Fruit fly (Drosophila melanogaster) whole organism, embryonic: ENCODE data around the gene SoYb.
A peak's percentile ranks its signal among the peaks of the same experiment; 100 is the strongest.

Experiments used
- Awh ChIP-seq: fragments of 200-800 bp; sonication (Bioruptor generic); IDR thresholded peaks from 2 replicates; pipeline ENCODE4, ENCODE4 v1.3.6; 2022; ENCODE audit warnings: missing biosample characterization, missing genetic modification characterization
- Bgb ChIP-seq: fragments of 200-800 bp; sonication (Bioruptor generic); IDR thresholded peaks from 2 replicates; pipeline ENCODE4 v1.3.6; 2022; ENCODE audit warnings: missing biosample characterization, missing genetic modification characterization; ENCODE audit not compliant: partially characterized antibody
- CG12659 ChIP-seq: fragments of 200-800 bp; sonication (Bioruptor generic); optimal IDR thresholded peaks from 3 replicates; lab custom pipeline; 2017; ENCODE audit warnings: mild to moderate bottlenecking, missing biosample characterization, missing genetic modification reagents, missing genetic modification characterization
- CG13624 ChIP-seq: fragments of 200-800 bp; sonication (Bioruptor generic); optimal IDR thresholded peaks from 2 replicates; lab custom pipeline; 2016; ENCODE audit warnings: missing biosample characterization, missing genetic modification characterization
- CG14014 ChIP-seq: fragments of 200-800 bp; sonication (Bioruptor generic); IDR thresholded peaks from 2 replicates; pipeline ENCODE4 v1.3.6; 2022; ENCODE audit warnings: missing biosample characterization, missing genetic modification characterization
- CG17802 ChIP-seq: fragments of 200-800 bp; sonication (Bioruptor generic); optimal IDR thresholded peaks from 2 replicates; lab custom pipeline; 2018; ENCODE audit warnings: missing biosample characterization, mild to moderate bottlenecking, missing genetic modification characterization, moderate library complexity
- CG17829 ChIP-seq: fragments of 200-800 bp; optimal IDR thresholded peaks from 2 replicates; lab custom pipeline; 2019; ENCODE audit warnings: missing biosample characterization, mild to moderate bottlenecking, missing genetic modification characterization, moderate library complexity
- CG2889 ChIP-seq: fragments of 200-800 bp; sonication (Bioruptor generic); IDR thresholded peaks from 3 replicates; pipeline ENCODE4 v1.3.6; 2022; ENCODE audit warnings: missing biosample characterization, missing genetic modification characterization
- CG31441 ChIP-seq: fragments of 200-800 bp; sonication (Bioruptor generic); IDR thresholded peaks from 2 replicates; pipeline ENCODE4 v1.3.6; 2022; ENCODE audit warnings: missing biosample characterization, missing genetic modification characterization
- CG32767 ChIP-seq: fragments of 200-800 bp; sonication (Bioruptor generic); IDR thresholded peaks from 2 replicates; pipeline ENCODE4 v1.3.6; 2022; ENCODE audit warnings: missing biosample characterization, missing genetic modification characterization
- CG3847 ChIP-seq: fragments of 200-800 bp; sonication (Bioruptor generic); IDR thresholded peaks from 2 replicates; pipeline ENCODE4 v1.3.6; 2022; ENCODE audit warnings: missing biosample characterization, missing genetic modification characterization
- CG4404 ChIP-seq: fragments of 200-800 bp; sonication (Bioruptor generic); IDR thresholded peaks from 2 replicates; pipeline ENCODE4 v1.3.6; 2022; ENCODE audit warnings: missing biosample characterization, missing genetic modification characterization
- CG5180 ChIP-seq: fragments of 200-800 bp; sonication (Bioruptor generic); optimal IDR thresholded peaks from 3 replicates; lab custom pipeline; 2017; ENCODE audit warnings: missing biosample characterization, missing genetic modification characterization, mild to moderate bottlenecking, moderate library complexity, missing genetic modification reagents
- CG5245 ChIP-seq: fragments of 200-800 bp; sonication (Bioruptor generic); optimal IDR thresholded peaks from 3 replicates; lab custom pipeline; 2016; ENCODE audit warnings: missing biosample characterization, missing genetic modification characterization
- CG8388 ChIP-seq: fragments of 200-800 bp; sonication (Bioruptor generic); optimal IDR thresholded peaks from 2 replicates; lab custom pipeline; 2019; ENCODE audit warnings: missing biosample characterization, mild to moderate bottlenecking, missing genetic modification characterization, moderate library complexity
- CG8765 ChIP-seq: fragments of 200-800 bp; sonication (Bioruptor generic); IDR thresholded peaks from 2 replicates; pipeline ENCODE4 v1.3.6; 2022; ENCODE audit warnings: missing biosample characterization, missing genetic modification characterization
- CG9215 ChIP-seq: fragments of 200-800 bp; sonication (Bioruptor generic); IDR thresholded peaks from 2 replicates; pipeline ENCODE4 v1.3.6; 2022; ENCODE audit warnings: missing biosample characterization, missing genetic modification characterization
- CG9727 ChIP-seq: fragments of 200-800 bp; sonication (Bioruptor generic); optimal IDR thresholded peaks from 3 replicates; lab custom pipeline; 2017; ENCODE audit warnings: missing biosample characterization, mild to moderate bottlenecking, missing genetic modification characterization
- CG9817 ChIP-seq: fragments of 200-800 bp; sonication (Bioruptor generic); optimal IDR thresholded peaks from 2 replicates; lab custom pipeline; 2018; ENCODE audit warnings: missing biosample characterization, mild to moderate bottlenecking, missing genetic modification characterization, moderate library complexity
- H15 ChIP-seq: fragments of 200-800 bp; sonication (Bioruptor generic); IDR thresholded peaks from 3 replicates; pipeline ENCODE4 v1.3.6; 2022; ENCODE audit warnings: missing biosample characterization, missing genetic modification characterization
- HLH54F ChIP-seq: fragments of 200-800 bp; sonication (Bioruptor generic); optimal IDR thresholded peaks from 3 replicates; lab custom pipeline; 2016; ENCODE audit warnings: missing biosample characterization, missing genetic modification characterization
- Hey ChIP-seq: fragments of 200-800 bp; sonication (Bioruptor generic); optimal IDR thresholded peaks from 3 replicates; lab custom pipeline; 2018; ENCODE audit warnings: missing biosample characterization, mild to moderate bottlenecking, missing genetic modification characterization
- Hr3 ChIP-seq: fragments of 200-800 bp; sonication (Bioruptor generic); optimal IDR thresholded peaks from 3 replicates; lab custom pipeline; 2016; ENCODE audit warnings: missing biosample characterization, missing genetic modification characterization
- Hr39 ChIP-seq: fragments of >200 bp; optimal IDR thresholded peaks from 2 replicates; lab custom pipeline; 2017
- Lpt ChIP-seq: fragments of >200 bp; optimal IDR thresholded peaks from 2 replicates; lab custom pipeline; 2018; ENCODE audit warnings: missing biosample characterization, missing genetic modification characterization
- Nf-YB ChIP-seq: fragments of 200-800 bp; sonication (Bioruptor generic); optimal IDR thresholded peaks from 3 replicates; lab custom pipeline; 2019; ENCODE audit warnings: missing biosample characterization, mild to moderate bottlenecking, missing genetic modification characterization, moderate library complexity
- Rfx ChIP-seq: fragments of 200-800 bp; sonication (Bioruptor generic); IDR thresholded peaks from 2 replicates; pipeline ENCODE4 v1.3.6; 2022; ENCODE audit warnings: missing biosample characterization, missing genetic modification characterization
- TFAM ChIP-seq: fragments of 200-800 bp; sonication (Bioruptor generic); optimal IDR thresholded peaks from 2 replicates; lab custom pipeline; 2017; ENCODE audit warnings: missing biosample characterization, missing genetic modification characterization, inconsistent platforms
- Vsx1 ChIP-seq: fragments of 200-800 bp; sonication (Bioruptor generic); optimal IDR thresholded peaks from 2 replicates; lab custom pipeline; 2017; ENCODE audit warnings: missing biosample characterization, mild to moderate bottlenecking, missing genetic modification characterization, missing genetic modification reagents
- amos ChIP-seq: fragments of 200-800 bp; sonication (Bioruptor generic); IDR thresholded peaks from 2 replicates; pipeline ENCODE4 v1.3.6; 2022; ENCODE audit warnings: missing biosample characterization, missing genetic modification characterization; ENCODE audit not compliant: partially characterized antibody
- dati ChIP-seq: fragments of 200-800 bp; sonication (Bioruptor generic); IDR thresholded peaks from 2 replicates; pipeline ENCODE4 v1.3.6; 2022; ENCODE audit warnings: missing biosample characterization, missing genetic modification characterization
- dpn ChIP-seq, 2 experiments: fragments of 200-800 bp; sonication (Bioruptor generic); optimal IDR thresholded peaks; 3 replicates each; lab custom pipeline; 2016; ENCODE audit warnings: missing biosample characterization in 2 of 2, missing genetic modification characterization in 2 of 2
- hb ChIP-seq: fragments of 200-800 bp; sonication (Bioruptor generic); IDR thresholded peaks from 3 replicates; pipeline ENCODE4 v1.3.6; 2022; ENCODE audit warnings: missing biosample characterization, missing genetic modification characterization; ENCODE audit not compliant: partially characterized antibody
- jigr1 ChIP-seq: fragments of 200-800 bp; sonication (Bioruptor generic); IDR thresholded peaks from 3 replicates; pipeline ENCODE4 v1.3.6; 2022; ENCODE audit warnings: missing biosample characterization, missing genetic modification characterization
- lola ChIP-seq, 3 experiments: fragments of >200 bp in 2 of 3; fragments of 200-800 bp in 1 of 3; sonication (Bioruptor generic) in 1 of 3; optimal IDR thresholded peaks; 2 replicates each; lab custom pipeline; 2017 to 2019; ENCODE audit warnings: missing biosample characterization in 3 of 3, missing genetic modification characterization in 3 of 3, mild to moderate bottlenecking in 1 of 3, moderate library complexity in 1 of 3
- mam ChIP-seq: fragments of 200-800 bp; sonication (Bioruptor generic); optimal IDR thresholded peaks from 3 replicates; lab custom pipeline; 2016; ENCODE audit warnings: missing biosample characterization, missing genetic modification characterization
- oc ChIP-seq: fragments of 200-800 bp; sonication (Bioruptor generic); optimal IDR thresholded peaks from 2 replicates; lab custom pipeline; 2018; ENCODE audit warnings: missing biosample characterization, mild to moderate bottlenecking, missing genetic modification characterization, moderate library complexity
- org-1 ChIP-seq: fragments of 200-800 bp; sonication (Bioruptor generic); optimal IDR thresholded peaks from 2 replicates; lab custom pipeline; 2017; ENCODE audit warnings: missing biosample characterization, missing genetic modification characterization
- pan ChIP-seq, 4 experiments: fragments of >200 bp in 3 of 4; fragments of 200-800 bp in 1 of 4; sonication (Bioruptor generic) in 1 of 4; optimal IDR thresholded peaks in 3 of 4; IDR thresholded peaks in 1 of 4; 2 replicates each; pipeline versions ENCODE4 v1.3.6 to Lab custom; 2017 to 2022; ENCODE audit warnings: missing biosample characterization in 2 of 4, missing genetic modification characterization in 2 of 4, mixed read lengths in 1 of 4
- pb ChIP-seq: fragments of 200-800 bp; sonication (Bioruptor generic); optimal IDR thresholded peaks from 3 replicates; lab custom pipeline; 2016; ENCODE audit warnings: missing biosample characterization, missing genetic modification characterization
- pum ChIP-seq: fragments of 200-800 bp; sonication (Bioruptor generic); optimal IDR thresholded peaks from 2 replicates; lab custom pipeline; 2016; ENCODE audit warnings: missing biosample characterization, missing genetic modification characterization
- schlank ChIP-seq: fragments of 200-800 bp; sonication (Bioruptor generic); optimal IDR thresholded peaks from 2 replicates; lab custom pipeline; 2018; ENCODE audit warnings: missing biosample characterization, mild to moderate bottlenecking, missing genetic modification characterization
- sd ChIP-seq: fragments of 200-800 bp; sonication (Bioruptor generic); optimal IDR thresholded peaks from 3 replicates; lab custom pipeline; 2018; ENCODE audit warnings: missing biosample characterization, mild to moderate bottlenecking, missing genetic modification characterization, moderate library complexity
- shn ChIP-seq: fragments of 200-800 bp; sonication (Bioruptor generic); optimal IDR thresholded peaks from 3 replicates; lab custom pipeline; 2016; ENCODE audit warnings: missing biosample characterization, missing genetic modification characterization
- so ChIP-seq: fragments of 200-800 bp; sonication (Bioruptor generic); IDR thresholded peaks from 3 replicates; pipeline ENCODE4 v1.3.6; 2022; ENCODE audit warnings: missing biosample characterization, missing genetic modification characterization
- tio ChIP-seq: fragments of 200-800 bp; sonication (Bioruptor generic); optimal IDR thresholded peaks from 2 replicates; lab custom pipeline; 2017; ENCODE audit warnings: missing biosample characterization, missing genetic modification characterization, inconsistent platforms
- trem ChIP-seq: fragments of 200-800 bp; optimal IDR thresholded peaks from 3 replicates; lab custom pipeline; 2019; ENCODE audit warnings: missing biosample characterization, mild to moderate bottlenecking, missing genetic modification characterization, moderate library complexity
- usp ChIP-seq: fragments of >200 bp; optimal IDR thresholded peaks from 2 replicates; lab custom pipeline; 2017; ENCODE audit warnings: missing biosample characterization, missing genetic modification characterization
- z ChIP-seq: fragments of 200-800 bp; sonication (Bioruptor generic); IDR thresholded peaks from 3 replicates; pipeline ENCODE4 v1.3.6; 2022; ENCODE audit warnings: missing biosample characterization, missing genetic modification characterization

SoYb gene

DNA sequence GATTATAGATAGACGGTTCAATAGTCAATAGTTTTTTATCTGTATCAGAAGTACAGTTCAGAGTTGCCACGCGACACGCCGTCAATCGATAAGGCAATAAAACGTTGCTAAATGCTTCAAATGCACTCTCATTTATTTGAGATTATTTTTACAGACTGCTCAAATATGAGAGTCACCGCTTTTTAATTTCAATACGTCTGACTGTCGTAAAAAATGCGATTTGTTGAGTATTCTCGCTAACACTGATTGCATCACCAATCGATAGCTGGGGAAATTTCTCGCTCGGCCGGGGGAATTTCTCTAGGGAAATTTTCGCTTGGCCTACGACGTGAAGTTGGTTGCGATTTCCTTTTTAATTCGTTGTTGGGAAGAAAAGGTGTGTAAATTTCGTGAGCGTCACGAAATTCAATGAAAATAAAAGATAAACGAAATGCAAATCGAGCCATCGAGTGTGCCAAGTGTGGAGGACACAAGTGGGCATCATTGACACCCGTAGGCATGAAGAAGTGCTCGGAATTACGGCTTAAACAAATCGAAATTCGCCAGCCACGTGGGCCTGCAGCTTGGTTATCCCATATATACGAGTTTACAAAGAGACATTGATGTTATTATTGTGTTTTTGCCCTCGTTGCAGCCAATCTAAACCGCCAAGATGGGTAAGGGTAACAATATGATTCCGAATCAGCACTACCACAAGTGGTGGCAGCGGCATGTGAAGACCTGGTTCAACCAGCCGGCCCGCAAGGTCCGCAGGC lies 35.4 kb downstream of the SoYb start, which contains the start of the genes Dref and RpL13 (continued):
- TF ChIP-seq pan (optimal IDR thresholded peaks at IDR 0.05; lab: Kevin White, UChicago) (no peak), pan (GFP tag; optimal IDR thresholded peaks at IDR 0.05 in 1 of 2, IDR thresholded peaks at IDR 0.05 in 1 of 2) (peak in 1 of 2 experiments; percentile 75), lola (GFP tag; optimal IDR thresholded peaks at IDR 0.05; lab: Kevin White, UChicago) (peak in 1 of 3 experiments; percentile 61), CG9817 (peak; percentile 80), CG3847 (GFP tag; lab: Robert Waterston, UW) (peak; percentile 80), Bgb (peak; percentile 78), dati (GFP tag; lab: Robert Waterston, UW) (peak; percentile 71), shn (peak; percentile 82), schlank (tag; lab: Kevin White, UChicago) (peak; percentile 95), tio (no peak), mam (peak; percentile 84), CG32767 (peak; percentile 76), CG9727 (GFP tag; lab: Kevin White, UChicago) (peak; percentile 95), CG14014 (GFP tag; lab: Robert Waterston, UW) (peak; percentile 66), Hey (tag; lab: Kevin White, UChicago) (peak; percentile 90), CG13624 (GFP tag; lab: Kevin White, UChicago) (peak; percentile 93), CG31441 (GFP tag; lab: Robert Waterston, UW) (peak; percentile 80), Hr39 (lab: Kevin White, UChicago) (no peak), z (GFP tag; lab: Robert Waterston, UW) (peak; percentile 51; the same call in 1 of the 3 replicates), sd (tag; lab: Kevin White, UChicago) (peak; percentile 66), hb (peak; percentile 76; the same call in 2 of the 3 replicates), TFAM (GFP tag; lab: Kevin White, UChicago) (peak; percentile 41), jigr1 (GFP tag; lab: Robert Waterston, UW) (no peak), oc (peak; percentile 60), CG5245 (GFP tag; lab: Kevin White, UChicago) (peak; percentile 46), trem (peak; percentile 85), Nf-YB (peak; percentile 74), CG5180 (GFP tag; lab: Kevin White, UChicago) (peak; percentile 83), Rfx (GFP tag; lab: Robert Waterston, UW) (peak; percentile 88), Hr3 (GFP tag; lab: Kevin White, UChicago) (peak; percentile 55), HLH54F (peak; percentile 80), amos (GFP tag; lab: Robert Waterston, UW) (peak; percentile 72), dpn (GFP tag; optimal IDR thresholded peaks at IDR 0.05; lab: Kevin White, UChicago) (peak; percentile 64 to 88), CG17829 (tag; lab: Kevin White, UChicago) (peak; percentile 86), CG9215 (GFP tag; lab: Robert Waterston, UW) (peak; percentile 61), CG2889 (GFP tag; lab: Robert Waterston, UW) (no peak), usp (no peak), CG4404 (peak; percentile 26; the same call in 1 of the 2 replicates), Lpt (GFP tag; lab: Kevin White, UChicago) (no peak), so (peak; percentile 89), CG8388 (GFP tag; lab: Kevin White, UChicago) (peak; percentile 76), Vsx1 (peak; percentile 93), org-1 (GFP tag; lab: Kevin White, UChicago) (peak; percentile 91), CG12659 (peak; percentile 95), CG8765 (GFP tag; lab: Robert Waterston, UW) (peak; percentile 61; the same call in 1 of the 2 replicates), Awh (GFP tag; lab: Robert Waterston, UW) (peak; percentile 75), pum (GFP tag; lab: Kevin White, UChicago) (peak; percentile 67), CG17802 (tag; lab: Kevin White, UChicago) (peak; percentile 53), pb (peak; percentile 91), H15 (GFP tag; lab: Robert Waterston, UW) (peak; percentile 64; the same call in 2 of the 3 replicates)
